Fruit fly (Drosophila melanogaster) whole organism, embryonic: Measurements from ENCODE around the gene CG17124.

Experiments used
- ATbp ChIP-seq: fragments of 200-800 bp; sonication (Bioruptor generic); optimal IDR thresholded peaks from 2 replicates; lab custom pipeline; 2017; ENCODE audit warnings: missing biosample characterization, mild to moderate bottlenecking, missing genetic modification characterization, missing genetic modification reagents
- B-H2 ChIP-seq: fragments of 200-800 bp; sonication (Bioruptor generic); optimal IDR thresholded peaks from 2 replicates; lab custom pipeline; 2018; ENCODE audit warnings: missing biosample characterization, mild to moderate bottlenecking, missing genetic modification characterization
- C15 ChIP-seq: fragments of 200-800 bp; sonication (Bioruptor generic); IDR thresholded peaks from 3 replicates; pipeline ENCODE4 v1.3.6; 2022; ENCODE audit warnings: missing biosample characterization, missing genetic modification characterization
- CG10654 ChIP-seq: fragments of 200-800 bp; sonication (Bioruptor generic); optimal IDR thresholded peaks from 2 replicates; lab custom pipeline; 2016; ENCODE audit warnings: missing biosample characterization, missing genetic modification characterization
- CG11456 ChIP-seq: fragments of 200-800 bp; sonication (Bioruptor generic); IDR thresholded peaks from 3 replicates; pipeline ENCODE4 v1.3.6; 2022; ENCODE audit warnings: missing biosample characterization, missing genetic modification characterization
- CG12071 ChIP-seq: fragments of 200-800 bp; sonication (Bioruptor generic); optimal IDR thresholded peaks from 3 replicates; lab custom pipeline; 2018; ENCODE audit warnings: missing biosample characterization, mild to moderate bottlenecking, missing genetic modification characterization
- CG12299 ChIP-seq: fragments of 200-800 bp; sonication (Bioruptor generic); optimal IDR thresholded peaks from 2 replicates; lab custom pipeline; 2018; ENCODE audit warnings: missing biosample characterization, mild to moderate bottlenecking, missing genetic modification characterization
- CG12391 ChIP-seq: fragments of 200-800 bp; sonication (Bioruptor generic); optimal IDR thresholded peaks from 3 replicates; lab custom pipeline; 2018; ENCODE audit warnings: missing biosample characterization, mild to moderate bottlenecking, missing genetic modification characterization, moderate library complexity
- CG12659 ChIP-seq: fragments of 200-800 bp; sonication (Bioruptor generic); optimal IDR thresholded peaks from 3 replicates; lab custom pipeline; 2017; ENCODE audit warnings: mild to moderate bottlenecking, missing biosample characterization, missing genetic modification reagents, missing genetic modification characterization
- CG13894 ChIP-seq: fragments of 200-800 bp; sonication (Bioruptor generic); optimal IDR thresholded peaks from 3 replicates; lab custom pipeline; 2018; ENCODE audit warnings: missing biosample characterization, mild to moderate bottlenecking, missing genetic modification characterization, moderate library complexity
- CG1647 ChIP-seq: fragments of 200-800 bp; sonication (Bioruptor generic); optimal IDR thresholded peaks from 3 replicates; lab custom pipeline; 2016; ENCODE audit warnings: missing biosample characterization, missing genetic modification characterization
- CG16813 ChIP-seq: fragments of 200-800 bp; sonication (Bioruptor generic); IDR thresholded peaks from 3 replicates; pipeline ENCODE4 v1.3.6; 2022; ENCODE audit warnings: missing biosample characterization, missing genetic modification characterization; ENCODE audit not compliant: partially characterized antibody
- CG3065 ChIP-seq: fragments of 200-800 bp; sonication (Bioruptor generic); optimal IDR thresholded peaks from 2 replicates; lab custom pipeline; 2016; ENCODE audit warnings: missing biosample characterization, missing genetic modification characterization
- CG33557 ChIP-seq: fragments of 200-800 bp; sonication (Bioruptor generic); optimal IDR thresholded peaks from 2 replicates; lab custom pipeline; 2019; ENCODE audit warnings: missing biosample characterization, mild to moderate bottlenecking, missing genetic modification characterization, moderate library complexity
- CG3407 ChIP-seq: fragments of 200-800 bp; sonication (Bioruptor generic); optimal IDR thresholded peaks from 2 replicates; lab custom pipeline; 2018; ENCODE audit warnings: missing biosample characterization, mild to moderate bottlenecking, missing genetic modification characterization
- CG4424 ChIP-seq: fragments of 200-800 bp; sonication (Bioruptor generic); optimal IDR thresholded peaks from 3 replicates; lab custom pipeline; 2016; ENCODE audit warnings: missing biosample characterization, missing genetic modification characterization
- CG5245 ChIP-seq: fragments of 200-800 bp; sonication (Bioruptor generic); optimal IDR thresholded peaks from 3 replicates; lab custom pipeline; 2016; ENCODE audit warnings: missing biosample characterization, missing genetic modification characterization
- CG6854 ChIP-seq: fragments of 200-800 bp; sonication (Bioruptor generic); optimal IDR thresholded peaks from 3 replicates; lab custom pipeline; 2017; ENCODE audit warnings: missing biosample characterization, mild to moderate bottlenecking, missing genetic modification characterization
- CG9932 ChIP-seq: fragments of 200-800 bp; sonication (Bioruptor generic); IDR thresholded peaks from 2 replicates; pipeline ENCODE4 v1.3.6; 2022; ENCODE audit warnings: missing biosample characterization, missing genetic modification characterization
- Chrac-16 ChIP-seq: fragments of 200-800 bp; sonication (Bioruptor generic); optimal IDR thresholded peaks from 3 replicates; lab custom pipeline; 2016; ENCODE audit warnings: missing biosample characterization, missing genetic modification characterization
- D19B ChIP-seq: fragments of 200-800 bp; sonication (Bioruptor generic); optimal IDR thresholded peaks from 2 replicates; lab custom pipeline; 2017; ENCODE audit warnings: missing biosample characterization, mild to moderate bottlenecking, missing genetic modification characterization
- HmgD ChIP-seq: fragments of 200-800 bp; sonication (Bioruptor generic); optimal IDR thresholded peaks from 3 replicates; lab custom pipeline; 2016; ENCODE audit warnings: missing biosample characterization, missing genetic modification characterization
- HmgZ ChIP-seq: fragments of 200-800 bp; sonication (Bioruptor generic); optimal IDR thresholded peaks from 2 replicates; lab custom pipeline; 2018; ENCODE audit warnings: missing biosample characterization, mild to moderate bottlenecking, missing genetic modification characterization
- Hr78 ChIP-seq, 2 experiments: fragments of 200-800 bp in 1 of 2; fragments of >200 bp in 1 of 2; sonication (Bioruptor generic) in 1 of 2; optimal IDR thresholded peaks; 2 replicates each; lab custom pipeline; 2017 to 2019; ENCODE audit warnings: missing biosample characterization in 2 of 2, missing genetic modification characterization in 2 of 2, mild to moderate bottlenecking in 1 of 2, moderate library complexity in 1 of 2
- Kr ChIP-seq: fragments of 200-800 bp; sonication (Bioruptor generic); optimal IDR thresholded peaks from 2 replicates; lab custom pipeline; 2017; ENCODE audit warnings: missing biosample characterization, mild to moderate bottlenecking, missing genetic modification characterization
- Myb ChIP-seq: fragments of 200-800 bp; sonication (Bioruptor generic); optimal IDR thresholded peaks from 2 replicates; lab custom pipeline; 2016; ENCODE audit warnings: missing biosample characterization, missing genetic modification characterization
- Oaz ChIP-seq: fragments of 200-800 bp; sonication (Bioruptor generic); IDR thresholded peaks from 2 replicates; pipeline ENCODE4 v1.3.6; 2022; ENCODE audit warnings: missing biosample characterization, missing genetic modification characterization
- Taf1 ChIP-seq: fragments of 200-800 bp; sonication (Bioruptor generic); IDR thresholded peaks from 2 replicates; pipeline ENCODE4 v1.3.6; 2022; ENCODE audit warnings: missing biosample characterization, missing genetic modification characterization
- Tbp ChIP-seq: fragments of >200 bp; optimal IDR thresholded peaks from 2 replicates; lab custom pipeline; 2018; ENCODE audit warnings: missing biosample characterization, missing genetic modification characterization
- bbx ChIP-seq: fragments of 200-800 bp; sonication (Bioruptor generic); IDR thresholded peaks from 2 replicates; pipeline ENCODE4 v1.3.6; 2022; ENCODE audit warnings: missing biosample characterization, missing genetic modification characterization; ENCODE audit not compliant: partially characterized antibody
- ewg ChIP-seq: fragments of 200-800 bp; sonication (Bioruptor generic); optimal IDR thresholded peaks from 3 replicates; lab custom pipeline; 2017; ENCODE audit warnings: mild to moderate bottlenecking, missing biosample characterization, missing genetic modification reagents, missing genetic modification characterization
- fru ChIP-seq: fragments of >200 bp; optimal IDR thresholded peaks from 2 replicates; lab custom pipeline; 2017
- gce ChIP-seq: fragments of 200-800 bp; sonication (Bioruptor generic); IDR thresholded peaks from 3 replicates; pipeline ENCODE4 v1.3.6; 2022; ENCODE audit warnings: missing biosample characterization, missing genetic modification characterization
- gcm ChIP-seq: fragments of 200-800 bp; sonication (Bioruptor generic); optimal IDR thresholded peaks from 2 replicates; lab custom pipeline; 2019; ENCODE audit warnings: missing biosample characterization, mild to moderate bottlenecking, missing genetic modification characterization, moderate library complexity
- gfzf ChIP-seq: fragments of 200-800 bp; sonication (Bioruptor generic); optimal IDR thresholded peaks from 2 replicates; lab custom pipeline; 2016; ENCODE audit warnings: missing biosample characterization, mild to moderate bottlenecking, missing genetic modification characterization, moderate library complexity
- hb ChIP-seq: fragments of 200-800 bp; sonication (Bioruptor generic); IDR thresholded peaks from 3 replicates; pipeline ENCODE4 v1.3.6; 2022; ENCODE audit warnings: missing biosample characterization, missing genetic modification characterization; ENCODE audit not compliant: partially characterized antibody
- kay ChIP-seq: fragments of 200-800 bp; sonication (Bioruptor generic); optimal IDR thresholded peaks from 2 replicates; lab custom pipeline; 2016; ENCODE audit warnings: missing biosample characterization, missing genetic modification characterization
- lmd ChIP-seq: fragments of 200-800 bp; sonication (Bioruptor generic); IDR thresholded peaks from 2 replicates; pipeline ENCODE4 v1.3.6; 2022; ENCODE audit warnings: missing biosample characterization, missing genetic modification characterization
- lola ChIP-seq, 3 experiments: fragments of >200 bp in 2 of 3; fragments of 200-800 bp in 1 of 3; sonication (Bioruptor generic) in 1 of 3; optimal IDR thresholded peaks; 2 replicates each; lab custom pipeline; 2017 to 2019; ENCODE audit warnings: missing biosample characterization in 3 of 3, missing genetic modification characterization in 3 of 3, mild to moderate bottlenecking in 1 of 3, moderate library complexity in 1 of 3
- mam ChIP-seq: fragments of 200-800 bp; sonication (Bioruptor generic); optimal IDR thresholded peaks from 3 replicates; lab custom pipeline; 2016; ENCODE audit warnings: missing biosample characterization, missing genetic modification characterization
- row ChIP-seq: fragments of 200-800 bp; sonication (Bioruptor generic); IDR thresholded peaks from 3 replicates; pipeline ENCODE4 v1.3.6; 2022; ENCODE audit warnings: missing biosample characterization, missing genetic modification characterization
- sens-2 ChIP-seq: fragments of 200-800 bp; sonication (Bioruptor generic); IDR thresholded peaks from 2 replicates; pipeline ENCODE4 v1.3.6; 2022; ENCODE audit warnings: missing biosample characterization, missing genetic modification characterization
- sim ChIP-seq: fragments of 200-800 bp; sonication (Bioruptor generic); IDR thresholded peaks from 2 replicates; pipeline ENCODE4 v1.3.6; 2022; ENCODE audit warnings: missing biosample characterization, missing genetic modification characterization
- sug ChIP-seq: fragments of 200-800 bp; optimal IDR thresholded peaks from 2 replicates; lab custom pipeline; 2019; ENCODE audit warnings: missing biosample characterization, mild to moderate bottlenecking, missing genetic modification characterization, moderate library complexity
- tin ChIP-seq: fragments of 200-800 bp; sonication (Bioruptor generic); optimal IDR thresholded peaks from 3 replicates; lab custom pipeline; 2016; ENCODE audit warnings: missing biosample characterization, missing genetic modification characterization
- vfl ChIP-seq: fragments of 200-800 bp; sonication (Bioruptor generic); optimal IDR thresholded peaks from 2 replicates; lab custom pipeline; 2016; ENCODE audit warnings: missing biosample characterization, missing genetic modification characterization

CG17124 gene

DNA sequence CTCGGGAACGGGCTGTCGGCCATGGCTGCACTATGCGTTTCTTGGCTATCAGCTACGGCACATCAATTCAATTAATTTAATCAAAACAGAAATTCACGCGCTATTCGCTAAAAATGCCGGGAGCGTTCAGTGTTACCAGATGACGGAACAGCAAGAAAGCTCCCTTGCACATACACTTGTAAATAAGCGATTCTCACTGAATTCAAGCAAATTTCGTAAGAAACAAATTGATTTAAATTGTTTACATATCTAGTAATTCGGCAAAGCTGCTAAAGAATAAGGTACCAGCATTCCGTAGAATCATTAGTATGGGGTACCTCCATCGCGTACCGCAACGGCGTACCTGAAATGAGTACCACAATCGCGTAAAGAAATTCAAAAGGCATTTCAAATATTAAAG lies 20.2 kb downstream of the CG17124 start, which contains the start of gene Nup107 (continued):
- TF ChIP-seq lola (GFP tag; optimal IDR thresholded peaks at IDR 0.05; lab: Kevin White, UChicago): peak in 1 of 3 experiments; percentile 2
- peak; percentile 32 for TF ChIP-seq CG12391 (tag; lab: Kevin White, UChicago)
- TF ChIP-seq CG5245 (GFP tag; lab: Kevin White, UChicago): no peak
- no peak for TF ChIP-seq sug (tag; lab: Kevin White, UChicago)
- no peak for TF ChIP-seq Chrac-16 (GFP tag; lab: Kevin White, UChicago)
- no peak for TF ChIP-seq tin (GFP tag; lab: Kevin White, UChicago)
- no peak for TF ChIP-seq CG1647 (GFP tag; lab: Kevin White, UChicago)
- peak; percentile 87 for TF ChIP-seq gfzf (GFP tag; lab: Kevin White, UChicago)
- TF ChIP-seq ATbp (GFP tag; lab: Kevin White, UChicago): no peak
- no peak for TF ChIP-seq hb (GFP tag; lab: Robert Waterston, UW)
- TF ChIP-seq Kr: no peak
- TF ChIP-seq Hr78 (GFP tag; optimal IDR thresholded peaks at IDR 0.05; lab: Kevin White, UChicago): peak in 1 of 2 experiments; percentile 2
- peak; percentile 77 for TF ChIP-seq row (GFP tag; lab: Robert Waterston, UW)
- TF ChIP-seq Oaz (GFP tag; lab: Robert Waterston, UW): no peak
- peak; percentile 5; the same call in 1 of the 2 replicates for TF ChIP-seq lmd
- TF ChIP-seq B-H2 (GFP tag; lab: Kevin White, UChicago): no peak
- no peak for TF ChIP-seq CG6854
- peak; percentile 3 for TF ChIP-seq CG3065 (GFP tag; lab: Kevin White, UChicago)
- no peak for TF ChIP-seq CG10654 (GFP tag; lab: Kevin White, UChicago)
- TF ChIP-seq CG12071 (GFP tag; lab: Kevin White, UChicago): no peak
- no peak for TF ChIP-seq C15
- TF ChIP-seq mam (GFP tag; lab: Kevin White, UChicago): peak; percentile 45
- TF ChIP-seq CG12659 (GFP tag; lab: Kevin White, UChicago): peak; percentile 14
- no peak for TF ChIP-seq ewg
- no peak for TF ChIP-seq bbx (GFP tag; lab: Robert Waterston, UW)
- no peak for TF ChIP-seq CG16813 (GFP tag; lab: Robert Waterston, UW)
- TF ChIP-seq gcm (GFP tag; lab: Kevin White, UChicago): no peak
- TF ChIP-seq CG33557 (GFP tag; lab: Kevin White, UChicago): no peak
- no peak for TF ChIP-seq vfl
- TF ChIP-seq CG11456: 0 out of 3 replicates have a peak, but pooled peaks have one; percentile 27
- no peak for TF ChIP-seq HmgD (GFP tag; lab: Kevin White, UChicago)
- TF ChIP-seq sens-2 (GFP tag; lab: Robert Waterston, UW): no peak
- TF ChIP-seq sim (GFP tag; lab: Robert Waterston, UW): no peak
- no peak for TF ChIP-seq D19B
- TF ChIP-seq Myb: peak; percentile 18
- peak; percentile 27 for TF ChIP-seq HmgZ (tag; lab: Kevin White, UChicago)
- no peak for TF ChIP-seq kay (GFP tag; lab: Kevin White, UChicago)
- no peak for TF ChIP-seq CG3407 (GFP tag; lab: Kevin White, UChicago)
- no peak for TF ChIP-seq CG12299 (tag; lab: Kevin White, UChicago)
- no peak for TF ChIP-seq CG4424 (GFP tag; lab: Kevin White, UChicago)
- TF ChIP-seq gce (GFP tag; lab: Robert Waterston, UW): no peak
- TF ChIP-seq fru (lab: Kevin White, UChicago): no peak
- no peak; the same call in 1 of the 2 replicates for TF ChIP-seq CG9932
- no peak for TF ChIP-seq CG13894 (tag; lab: Kevin White, UChicago)
- TF ChIP-seq Tbp: no peak
- TF ChIP-seq Taf1: no peak
